Fruit fly (Drosophila melanogaster) whole organism, embryonic: Measurements from ENCODE around the gene CG17177.

Source experiments
- Adf1 ChIP-seq: fragments of 200-800 bp; sonication (Bioruptor generic); IDR thresholded peaks from 2 replicates; pipeline ENCODE4 v1.3.6; 2022; ENCODE audit warnings: missing biosample characterization, missing genetic modification characterization
- Awh ChIP-seq: fragments of 200-800 bp; sonication (Bioruptor generic); IDR thresholded peaks from 2 replicates; pipeline ENCODE4, ENCODE4 v1.3.6; 2022; ENCODE audit warnings: missing biosample characterization, missing genetic modification characterization
- CG11085 ChIP-seq: fragments of 200-800 bp; sonication (Bioruptor generic); IDR thresholded peaks from 2 replicates; pipeline ENCODE4 v1.3.6; 2022; ENCODE audit warnings: missing biosample characterization, missing genetic modification characterization
- CG11247 ChIP-seq: fragments of 200-800 bp; sonication (Bioruptor generic); IDR thresholded peaks from 2 replicates; pipeline ENCODE4 v1.3.6; 2022; ENCODE audit warnings: missing biosample characterization, missing genetic modification characterization
- CG13287 ChIP-seq: fragments of 200-800 bp; sonication (Bioruptor generic); IDR thresholded peaks from 2 replicates; pipeline ENCODE4 v1.3.6; 2022; ENCODE audit warnings: missing biosample characterization, missing genetic modification characterization; ENCODE audit not compliant: partially characterized antibody
- CG13424 ChIP-seq: fragments of 200-800 bp; sonication (Bioruptor generic); optimal IDR thresholded peaks from 2 replicates; lab custom pipeline; 2019; ENCODE audit warnings: missing biosample characterization, mild to moderate bottlenecking, missing genetic modification characterization, moderate library complexity
- CG14441 ChIP-seq: fragments of 200-800 bp; sonication (Bioruptor generic); IDR thresholded peaks from 2 replicates; pipeline ENCODE4 v1.3.6; 2022; ENCODE audit warnings: missing biosample characterization, missing genetic modification characterization
- CG14667 ChIP-seq: fragments of 200-800 bp; sonication (Bioruptor generic); IDR thresholded peaks from 2 replicates; pipeline ENCODE4 v1.3.6; 2022; ENCODE audit warnings: missing biosample characterization, missing genetic modification characterization
- CG15479 ChIP-seq: fragments of 200-800 bp; sonication (Bioruptor generic); optimal IDR thresholded peaks from 3 replicates; lab custom pipeline; 2019; ENCODE audit warnings: missing biosample characterization, mild to moderate bottlenecking, missing genetic modification characterization, moderate library complexity
- CG1647 ChIP-seq: fragments of 200-800 bp; sonication (Bioruptor generic); optimal IDR thresholded peaks from 3 replicates; lab custom pipeline; 2016; ENCODE audit warnings: missing biosample characterization, missing genetic modification characterization
- CG17328 ChIP-seq: fragments of 200-800 bp; sonication (Bioruptor generic); IDR thresholded peaks from 2 replicates; pipeline ENCODE4 v1.3.6; 2022; ENCODE audit warnings: missing biosample characterization, missing genetic modification characterization
- CG18262 ChIP-seq: fragments of 200-800 bp; optimal IDR thresholded peaks from 3 replicates; lab custom pipeline; 2019; ENCODE audit warnings: missing biosample characterization, mild to moderate bottlenecking, missing genetic modification characterization, moderate library complexity
- CG18476 ChIP-seq: fragments of 200-800 bp; sonication (Bioruptor generic); optimal IDR thresholded peaks from 2 replicates; lab custom pipeline; 2016; ENCODE audit warnings: missing biosample characterization, mild to moderate bottlenecking, missing genetic modification characterization
- CG33557 ChIP-seq: fragments of 200-800 bp; sonication (Bioruptor generic); optimal IDR thresholded peaks from 2 replicates; lab custom pipeline; 2019; ENCODE audit warnings: missing biosample characterization, mild to moderate bottlenecking, missing genetic modification characterization, moderate library complexity
- CG4424 ChIP-seq: fragments of 200-800 bp; sonication (Bioruptor generic); optimal IDR thresholded peaks from 3 replicates; lab custom pipeline; 2016; ENCODE audit warnings: missing biosample characterization, missing genetic modification characterization
- CG4730 ChIP-seq: fragments of 200-800 bp; sonication (Bioruptor generic); IDR thresholded peaks from 2 replicates; pipeline ENCODE4 v1.3.6; 2022; ENCODE audit warnings: missing biosample characterization, missing genetic modification characterization
- CG6689 ChIP-seq: fragments of 200-800 bp; sonication (Bioruptor generic); IDR thresholded peaks from 2 replicates; pipeline ENCODE4 v1.3.6; 2022; ENCODE audit warnings: missing biosample characterization, missing genetic modification characterization
- CG7928 ChIP-seq: fragments of 200-800 bp; sonication (Bioruptor generic); optimal IDR thresholded peaks from 2 replicates; lab custom pipeline; 2017; ENCODE audit warnings: missing biosample characterization, mild to moderate bottlenecking, missing genetic modification characterization
- CG8290 ChIP-seq, 3 experiments: fragments of 200-800 bp; sonication (Bioruptor generic); optimal IDR thresholded peaks; 2 replicates each; lab custom pipeline; 2016 to 2019; ENCODE audit warnings: missing biosample characterization in 3 of 3, missing genetic modification characterization in 3 of 3, mild to moderate bottlenecking in 2 of 3, moderate library complexity in 1 of 3
- CrebB ChIP-seq: fragments of 200-800 bp; sonication (Bioruptor generic); optimal IDR thresholded peaks from 3 replicates; lab custom pipeline; 2018; ENCODE audit warnings: missing biosample characterization, mild to moderate bottlenecking, missing genetic modification characterization
- D19A ChIP-seq: fragments of 200-800 bp; optimal IDR thresholded peaks from 3 replicates; lab custom pipeline; 2019; ENCODE audit warnings: missing biosample characterization, mild to moderate bottlenecking, missing genetic modification characterization, moderate library complexity
- Dip3 ChIP-seq: fragments of 200-800 bp; sonication (Bioruptor generic); optimal IDR thresholded peaks from 3 replicates; lab custom pipeline; 2016; ENCODE audit warnings: missing biosample characterization, missing genetic modification characterization
- Doc2 ChIP-seq: fragments of 200-800 bp; sonication (Bioruptor generic); IDR thresholded peaks from 2 replicates; pipeline ENCODE4 v1.3.6; 2022; ENCODE audit warnings: missing biosample characterization, missing genetic modification characterization
- Dp ChIP-seq: fragments of 200-800 bp; sonication (Bioruptor generic); optimal IDR thresholded peaks from 2 replicates; lab custom pipeline; 2018; ENCODE audit warnings: missing biosample characterization, mild to moderate bottlenecking, missing genetic modification characterization, moderate library complexity
- Hey ChIP-seq: fragments of 200-800 bp; sonication (Bioruptor generic); optimal IDR thresholded peaks from 3 replicates; lab custom pipeline; 2018; ENCODE audit warnings: missing biosample characterization, mild to moderate bottlenecking, missing genetic modification characterization
- HmgD ChIP-seq: fragments of 200-800 bp; sonication (Bioruptor generic); optimal IDR thresholded peaks from 3 replicates; lab custom pipeline; 2016; ENCODE audit warnings: missing biosample characterization, missing genetic modification characterization
- NFAT ChIP-seq: fragments of 200-800 bp; sonication (Bioruptor generic); IDR thresholded peaks from 2 replicates; pipeline ENCODE4 v1.3.6; 2022; ENCODE audit warnings: missing biosample characterization, missing genetic modification characterization
- Oli ChIP-seq: fragments of 200-800 bp; sonication (Bioruptor generic); optimal IDR thresholded peaks from 2 replicates; lab custom pipeline; 2018; ENCODE audit warnings: missing biosample characterization, mild to moderate bottlenecking, missing genetic modification characterization, moderate library complexity
- aop ChIP-seq: fragments of 200-800 bp; sonication (Bioruptor generic); IDR thresholded peaks from 2 replicates; pipeline ENCODE4 v1.3.6; 2022; ENCODE audit warnings: missing biosample characterization, missing genetic modification characterization
- cato ChIP-seq: fragments of 200-800 bp; sonication (Bioruptor generic); optimal IDR thresholded peaks from 2 replicates; lab custom pipeline; 2016; ENCODE audit warnings: missing biosample characterization, missing genetic modification characterization, borderline replicate concordance
- cwo ChIP-seq: fragments of 200-800 bp; sonication (Bioruptor generic); optimal IDR thresholded peaks from 3 replicates; lab custom pipeline; 2017; ENCODE audit warnings: missing biosample characterization, missing genetic modification characterization, mild to moderate bottlenecking, moderate library complexity, missing genetic modification reagents
- da ChIP-seq: fragments of 200-800 bp; sonication (Bioruptor generic); optimal IDR thresholded peaks from 2 replicates; lab custom pipeline; 2016; ENCODE audit warnings: missing biosample characterization, missing genetic modification characterization
- dan ChIP-seq: fragments of 200-800 bp; sonication (Bioruptor generic); IDR thresholded peaks from 2 replicates; pipeline ENCODE4 v1.3.6; 2022; ENCODE audit warnings: missing biosample characterization, missing genetic modification characterization
- danr ChIP-seq: fragments of 200-800 bp; sonication (Bioruptor generic); IDR thresholded peaks from 2 replicates; pipeline ENCODE4 v1.3.6; 2022; ENCODE audit warnings: missing biosample characterization, missing genetic modification characterization
- esg ChIP-seq: fragments of 200-800 bp; sonication (Bioruptor generic); conservative IDR thresholded peaks from 2 replicates; pipeline ENCODE4 v1.3.6; 2022; ENCODE audit warnings: missing biosample characterization, missing genetic modification characterization
- fd3F ChIP-seq: fragments of 200-800 bp; sonication (Bioruptor generic); optimal IDR thresholded peaks from 2 replicates; lab custom pipeline; 2018; ENCODE audit warnings: missing biosample characterization, mild to moderate bottlenecking, missing genetic modification characterization, moderate library complexity
- gce ChIP-seq: fragments of 200-800 bp; sonication (Bioruptor generic); IDR thresholded peaks from 3 replicates; pipeline ENCODE4 v1.3.6; 2022; ENCODE audit warnings: missing biosample characterization, missing genetic modification characterization
- grau ChIP-seq: fragments of 200-800 bp; optimal IDR thresholded peaks from 3 replicates; lab custom pipeline; 2019; ENCODE audit warnings: missing biosample characterization, mild to moderate bottlenecking, missing genetic modification characterization, moderate library complexity
- gro ChIP-seq: fragments of 200-800 bp; sonication (Bioruptor generic); optimal IDR thresholded peaks from 2 replicates; lab custom pipeline; 2016; ENCODE audit warnings: missing biosample characterization, missing genetic modification characterization
- ham ChIP-seq: fragments of 200-800 bp; sonication (Bioruptor generic); IDR thresholded peaks from 2 replicates; pipeline ENCODE4 v1.3.6; 2022; ENCODE audit warnings: missing biosample characterization, missing genetic modification characterization
- hth ChIP-seq: fragments of >200 bp; optimal IDR thresholded peaks from 2 replicates; lab custom pipeline; 2017; ENCODE audit warnings: inconsistent platforms
- lab ChIP-seq: fragments of 200-800 bp; sonication (Bioruptor generic); optimal IDR thresholded peaks from 3 replicates; lab custom pipeline; 2017; ENCODE audit warnings: missing biosample characterization, missing genetic modification characterization, mild to moderate bottlenecking, moderate library complexity, missing genetic modification reagents
- luna ChIP-seq: fragments of 200-800 bp; sonication (Bioruptor generic); optimal IDR thresholded peaks from 2 replicates; lab custom pipeline; 2016; ENCODE audit warnings: missing biosample characterization, missing genetic modification characterization
- peb ChIP-seq: fragments of 200-800 bp; sonication (Bioruptor generic); IDR thresholded peaks from 2 replicates; pipeline ENCODE4 v1.3.6; 2022; ENCODE audit warnings: missing biosample characterization, missing genetic modification characterization
- ro ChIP-seq: fragments of 200-800 bp; sonication (Bioruptor generic); IDR thresholded peaks from 2 replicates; pipeline ENCODE4 v1.3.6; 2022; ENCODE audit warnings: missing biosample characterization, missing genetic modification characterization
- sr ChIP-seq: fragments of 200-800 bp; sonication (Bioruptor generic); IDR thresholded peaks from 3 replicates; pipeline ENCODE4 v1.3.6; 2022; ENCODE audit warnings: missing biosample characterization, missing genetic modification characterization
- ssp ChIP-seq: fragments of 200-800 bp; sonication (Bioruptor generic); IDR thresholded peaks from 2 replicates; pipeline ENCODE4 v1.3.6; 2022; ENCODE audit warnings: missing biosample characterization, missing genetic modification characterization
- unc-4 ChIP-seq: fragments of 200-800 bp; sonication (Bioruptor generic); IDR thresholded peaks from 2 replicates; pipeline ENCODE4 v1.3.6; 2022; ENCODE audit warnings: missing biosample characterization, missing genetic modification characterization; ENCODE audit not compliant: partially characterized antibody
- yki ChIP-seq: fragments of >200 bp; optimal IDR thresholded peaks from 3 replicates; lab custom pipeline; 2018
- z ChIP-seq: fragments of 200-800 bp; sonication (Bioruptor generic); IDR thresholded peaks from 3 replicates; pipeline ENCODE4 v1.3.6; 2022; ENCODE audit warnings: missing biosample characterization, missing genetic modification characterization
- zen ChIP-seq: fragments of 200-800 bp; sonication (Bioruptor generic); optimal IDR thresholded peaks from 3 replicates; lab custom pipeline; 2018; ENCODE audit warnings: missing biosample characterization, mild to moderate bottlenecking, missing genetic modification characterization, moderate library complexity
- zen2 ChIP-seq: fragments of 200-800 bp; sonication (Bioruptor generic); IDR thresholded peaks from 3 replicates; pipeline ENCODE4 v1.3.6; 2022; ENCODE audit warnings: missing biosample characterization, missing genetic modification characterization; ENCODE audit not compliant: partially characterized antibody

CG17177 gene

dm6 chr3L:14652554-14652953 is 48.9 kb downstream of the CG17177 start (continued):
- TF ChIP-seq esg (GFP tag; lab: Robert Waterston, UW) (peak; percentile 51), CG8290 (GFP tag; optimal IDR thresholded peaks at IDR 0.05; lab: Kevin White, UChicago) (peak; percentile 80), CG8290 (tag; optimal IDR thresholded peaks at IDR 0.05; lab: Kevin White, UChicago) (peak in 1 of 2 experiments; percentile 48), lab (GFP tag; lab: Kevin White, UChicago) (peak; percentile 67), ro (GFP tag; lab: Robert Waterston, UW) (no peak; the same call in 1 of the 2 replicates), yki (no peak), CG14441 (GFP tag; lab: Robert Waterston, UW) (no peak), CG14667 (GFP tag; lab: Robert Waterston, UW) (peak; percentile 69; the same call in 1 of the 2 replicates), z (no peak), CG15479 (GFP tag; lab: Kevin White, UChicago) (no peak), Oli (tag; lab: Kevin White, UChicago) (peak; percentile 81), ssp (peak; percentile 62), CG6689 (GFP tag; lab: Robert Waterston, UW) (peak; percentile 82), D19A (peak; percentile 79), zen2 (no peak), CG4424 (peak; percentile 86), unc-4 (GFP tag; lab: Robert Waterston, UW) (no peak), CG11247 (GFP tag; lab: Robert Waterston, UW) (peak; percentile 34; the same call in 1 of the 2 replicates), ham (GFP tag; lab: Robert Waterston, UW) (no peak), danr (no peak), CG18262 (peak; percentile 94), CG11085 (GFP tag; lab: Robert Waterston, UW) (no peak), CG7928 (no peak), Hey (tag; lab: Kevin White, UChicago) (no peak), Awh (GFP tag; lab: Robert Waterston, UW) (peak; percentile 62), CG4730 (peak; percentile 49; the same call in 1 of the 2 replicates), HmgD (GFP tag; lab: Kevin White, UChicago) (no peak), Doc2 (GFP tag; lab: Robert Waterston, UW) (no peak), gro (GFP tag; lab: Kevin White, UChicago) (no peak), fd3F (GFP tag; lab: Kevin White, UChicago) (no peak), sr (GFP tag; lab: Robert Waterston, UW) (no peak), CrebB (tag; lab: Kevin White, UChicago) (peak; percentile 29), dan (no peak), hth (lab: Kevin White, UChicago) (no peak), CG33557 (GFP tag; lab: Kevin White, UChicago) (peak; percentile 90), luna (no peak), da (peak; percentile 54), Adf1 (no peak), cwo (GFP tag; lab: Kevin White, UChicago) (peak; percentile 49), peb (GFP tag; lab: Robert Waterston, UW) (peak; percentile 68; the same call in 1 of the 2 replicates), CG17328 (GFP tag; lab: Robert Waterston, UW) (peak; percentile 83), CG18476 (GFP tag; lab: Kevin White, UChicago) (peak; percentile 69), zen (tag; lab: Kevin White, UChicago) (peak; percentile 73), Dp (GFP tag; lab: Kevin White, UChicago) (no peak), aop (GFP tag; lab: Robert Waterston, UW) (no peak), Dip3 (GFP tag; lab: Kevin White, UChicago) (peak; percentile 25), CG13287 (no peak), CG13424 (tag; lab: Kevin White, UChicago) (peak; percentile 78), NFAT (no peak), gce (GFP tag; lab: Robert Waterston, UW) (0 out of 3 replicates have a peak, but pooled peaks have one; percentile 54), CG1647 (GFP tag; lab: Kevin White, UChicago) (peak; percentile 34), grau (tag; lab: Kevin White, UChicago) (peak; percentile 81), cato (GFP tag; lab: Kevin White, UChicago) (peak; percentile 8)
